Fruit fly (Drosophila melanogaster) whole organism, embryonic: ENCODE results near the gene TrpRS.

ENCODE experiments used
- Asciz ChIP-seq: fragments of 200-800 bp; sonication (Bioruptor generic); optimal IDR thresholded peaks from 2 replicates; lab custom pipeline; 2017; ENCODE audit warnings: missing biosample characterization, mild to moderate bottlenecking, missing genetic modification characterization, missing genetic modification reagents
- Atf-2 ChIP-seq: fragments of 200-800 bp; sonication (Bioruptor generic); optimal IDR thresholded peaks from 2 replicates; lab custom pipeline; 2016; ENCODE audit warnings: missing biosample characterization, missing genetic modification characterization
- CG10366 ChIP-seq: fragments of 200-800 bp; sonication (Bioruptor generic); IDR thresholded peaks from 2 replicates; pipeline ENCODE4 v1.3.6; 2022; ENCODE audit warnings: missing biosample characterization, missing genetic modification characterization
- CG10462 ChIP-seq: fragments of 200-800 bp; sonication (Bioruptor generic); optimal IDR thresholded peaks from 2 replicates; lab custom pipeline; 2016; ENCODE audit warnings: missing biosample characterization, missing genetic modification characterization
- CG10543 ChIP-seq: fragments of 200-800 bp; sonication (Bioruptor generic); optimal IDR thresholded peaks from 3 replicates; lab custom pipeline; 2017; ENCODE audit warnings: missing biosample characterization, mild to moderate bottlenecking, missing genetic modification characterization, moderate library complexity
- CG11085 ChIP-seq: fragments of 200-800 bp; sonication (Bioruptor generic); IDR thresholded peaks from 2 replicates; pipeline ENCODE4 v1.3.6; 2022; ENCODE audit warnings: missing biosample characterization, missing genetic modification characterization
- CG12219 ChIP-seq: fragments of 200-800 bp; sonication (Bioruptor generic); optimal IDR thresholded peaks from 3 replicates; lab custom pipeline; 2018; ENCODE audit warnings: missing biosample characterization, mild to moderate bottlenecking, missing genetic modification characterization
- CG12744 ChIP-seq: fragments of 200-800 bp; sonication (Bioruptor generic); optimal IDR thresholded peaks from 2 replicates; lab custom pipeline; 2016; ENCODE audit warnings: missing biosample characterization, missing genetic modification characterization
- CG12769 ChIP-seq: fragments of 200-800 bp; sonication (Bioruptor generic); optimal IDR thresholded peaks from 2 replicates; lab custom pipeline; 2019; ENCODE audit warnings: missing biosample characterization, mild to moderate bottlenecking, missing genetic modification characterization, moderate library complexity
- CG14667 ChIP-seq: fragments of 200-800 bp; sonication (Bioruptor generic); IDR thresholded peaks from 2 replicates; pipeline ENCODE4 v1.3.6; 2022; ENCODE audit warnings: missing biosample characterization, missing genetic modification characterization
- CG15514 ChIP-seq: fragments of 200-800 bp; sonication (Bioruptor generic); optimal IDR thresholded peaks from 3 replicates; lab custom pipeline; 2017; ENCODE audit warnings: missing biosample characterization, missing genetic modification characterization, mild to moderate bottlenecking, moderate library complexity, missing genetic modification reagents
- CG16863 ChIP-seq: fragments of 200-800 bp; sonication (Bioruptor generic); optimal IDR thresholded peaks from 3 replicates; lab custom pipeline; 2016; ENCODE audit warnings: missing biosample characterization, missing genetic modification characterization
- CG2712 ChIP-seq: fragments of 200-800 bp; optimal IDR thresholded peaks from 3 replicates; lab custom pipeline; 2019; ENCODE audit warnings: missing biosample characterization, mild to moderate bottlenecking, missing genetic modification characterization, moderate library complexity
- CG3407 ChIP-seq: fragments of 200-800 bp; sonication (Bioruptor generic); optimal IDR thresholded peaks from 2 replicates; lab custom pipeline; 2018; ENCODE audit warnings: missing biosample characterization, mild to moderate bottlenecking, missing genetic modification characterization
- CG3726 ChIP-seq: fragments of 200-800 bp; sonication (Bioruptor generic); IDR thresholded peaks from 3 replicates; pipeline ENCODE4, ENCODE4 v1.3.6; 2022; ENCODE audit warnings: missing biosample characterization, missing genetic modification characterization
- CG4360 ChIP-seq: fragments of 200-800 bp; sonication (Bioruptor generic); IDR thresholded peaks from 2 replicates; pipeline ENCODE4 v1.3.6; 2022; ENCODE audit warnings: missing biosample characterization, missing genetic modification characterization
- CG4820 ChIP-seq: fragments of 200-800 bp; sonication (Bioruptor generic); optimal IDR thresholded peaks from 3 replicates; lab custom pipeline; 2016; ENCODE audit warnings: missing biosample characterization, missing genetic modification characterization
- CG5245 ChIP-seq: fragments of 200-800 bp; sonication (Bioruptor generic); optimal IDR thresholded peaks from 3 replicates; lab custom pipeline; 2016; ENCODE audit warnings: missing biosample characterization, missing genetic modification characterization
- CG6254 ChIP-seq: fragments of 200-800 bp; sonication (Bioruptor generic); optimal IDR thresholded peaks from 3 replicates; lab custom pipeline; 2017; ENCODE audit warnings: mild to moderate bottlenecking, missing biosample characterization, missing genetic modification reagents, missing genetic modification characterization
- CG6765 ChIP-seq: fragments of 200-800 bp; sonication (Bioruptor generic); optimal IDR thresholded peaks from 3 replicates; lab custom pipeline; 2017; ENCODE audit warnings: missing biosample characterization, mild to moderate bottlenecking, missing genetic modification characterization
- CG8388 ChIP-seq: fragments of 200-800 bp; sonication (Bioruptor generic); optimal IDR thresholded peaks from 2 replicates; lab custom pipeline; 2019; ENCODE audit warnings: missing biosample characterization, mild to moderate bottlenecking, missing genetic modification characterization, moderate library complexity
- CG8765 ChIP-seq: fragments of 200-800 bp; sonication (Bioruptor generic); IDR thresholded peaks from 2 replicates; pipeline ENCODE4 v1.3.6; 2022; ENCODE audit warnings: missing biosample characterization, missing genetic modification characterization
- CG9932 ChIP-seq: fragments of 200-800 bp; sonication (Bioruptor generic); IDR thresholded peaks from 2 replicates; pipeline ENCODE4 v1.3.6; 2022; ENCODE audit warnings: missing biosample characterization, missing genetic modification characterization
- Dad ChIP-seq: fragments of 200-800 bp; sonication (Bioruptor generic); optimal IDR thresholded peaks from 3 replicates; lab custom pipeline; 2016; ENCODE audit warnings: missing biosample characterization, missing genetic modification characterization
- Dll ChIP-seq: fragments of 200-800 bp; sonication (Bioruptor generic); IDR thresholded peaks from 4 replicates; pipeline ENCODE4 v1.3.6; 2022; ENCODE audit warnings: missing biosample characterization, missing genetic modification characterization; ENCODE audit not compliant: partially characterized antibody
- E2f2 ChIP-seq: fragments of 200-800 bp; sonication (Bioruptor generic); IDR thresholded peaks from 2 replicates; pipeline ENCODE4 v1.3.6; 2022; ENCODE audit warnings: missing biosample characterization, missing genetic modification characterization
- Hmx ChIP-seq: fragments of 200-800 bp; sonication (Bioruptor generic); optimal IDR thresholded peaks from 2 replicates; lab custom pipeline; 2016; ENCODE audit warnings: missing biosample characterization, missing genetic modification characterization
- Xrp1 ChIP-seq: fragments of 200-800 bp; sonication (Bioruptor generic); IDR thresholded peaks from 2 replicates; pipeline ENCODE4 v1.3.6; 2022; ENCODE audit warnings: missing biosample characterization, missing genetic modification characterization
- aop ChIP-seq: fragments of 200-800 bp; sonication (Bioruptor generic); IDR thresholded peaks from 2 replicates; pipeline ENCODE4 v1.3.6; 2022; ENCODE audit warnings: missing biosample characterization, missing genetic modification characterization
- bab2 ChIP-seq: fragments of 200-800 bp; sonication (Bioruptor generic); optimal IDR thresholded peaks from 2 replicates; lab custom pipeline; 2016; ENCODE audit warnings: missing biosample characterization, missing genetic modification characterization
- btn ChIP-seq: fragments of 200-800 bp; sonication (Bioruptor generic); optimal IDR thresholded peaks from 2 replicates; lab custom pipeline; 2016; ENCODE audit warnings: missing biosample characterization, missing genetic modification characterization
- cg ChIP-seq: fragments of 200-800 bp; sonication (Bioruptor generic); optimal IDR thresholded peaks from 3 replicates; lab custom pipeline; 2019; ENCODE audit warnings: missing biosample characterization, mild to moderate bottlenecking, missing genetic modification characterization, moderate library complexity
- chinmo ChIP-seq: fragments of 200-800 bp; sonication (Bioruptor generic); IDR thresholded peaks from 4 replicates; pipeline ENCODE4 v1.3.6; 2022; ENCODE audit warnings: missing biosample characterization, missing genetic modification characterization; ENCODE audit not compliant: partially characterized antibody
- chm ChIP-seq: fragments of 200-800 bp; sonication (Bioruptor generic); IDR thresholded peaks from 2 replicates; pipeline ENCODE4 v1.3.6; 2022; ENCODE audit warnings: missing biosample characterization, missing genetic modification characterization
- crc ChIP-seq: fragments of 200-800 bp; sonication (Bioruptor generic); optimal IDR thresholded peaks from 2 replicates; lab custom pipeline; 2016; ENCODE audit warnings: missing biosample characterization, missing genetic modification characterization
- cwo ChIP-seq: fragments of 200-800 bp; sonication (Bioruptor generic); optimal IDR thresholded peaks from 3 replicates; lab custom pipeline; 2017; ENCODE audit warnings: missing biosample characterization, missing genetic modification characterization, mild to moderate bottlenecking, moderate library complexity, missing genetic modification reagents
- dimm ChIP-seq: fragments of 200-800 bp; sonication (Bioruptor generic); IDR thresholded peaks from 2 replicates; pipeline ENCODE4 v1.3.6; 2022; ENCODE audit warnings: missing biosample characterization, missing genetic modification characterization
- ewg ChIP-seq: fragments of 200-800 bp; sonication (Bioruptor generic); optimal IDR thresholded peaks from 3 replicates; lab custom pipeline; 2017; ENCODE audit warnings: mild to moderate bottlenecking, missing biosample characterization, missing genetic modification reagents, missing genetic modification characterization
- fru ChIP-seq: fragments of >200 bp; optimal IDR thresholded peaks from 2 replicates; lab custom pipeline; 2017
- gcm ChIP-seq: fragments of 200-800 bp; sonication (Bioruptor generic); optimal IDR thresholded peaks from 2 replicates; lab custom pipeline; 2019; ENCODE audit warnings: missing biosample characterization, mild to moderate bottlenecking, missing genetic modification characterization, moderate library complexity
- gsb ChIP-seq: fragments of 200-800 bp; sonication (Bioruptor generic); IDR thresholded peaks from 2 replicates; pipeline ENCODE4 v1.3.6; 2022; ENCODE audit warnings: missing biosample characterization, missing genetic modification characterization
- gsb-n ChIP-seq: fragments of 200-800 bp; sonication (Bioruptor generic); optimal IDR thresholded peaks from 3 replicates; lab custom pipeline; 2018; ENCODE audit warnings: missing biosample characterization, mild to moderate bottlenecking, missing genetic modification characterization
- hb ChIP-seq: fragments of 200-800 bp; sonication (Bioruptor generic); IDR thresholded peaks from 3 replicates; pipeline ENCODE4 v1.3.6; 2022; ENCODE audit warnings: missing biosample characterization, missing genetic modification characterization; ENCODE audit not compliant: partially characterized antibody
- hth ChIP-seq: fragments of >200 bp; optimal IDR thresholded peaks from 2 replicates; lab custom pipeline; 2017; ENCODE audit warnings: inconsistent platforms
- luna ChIP-seq: fragments of 200-800 bp; sonication (Bioruptor generic); optimal IDR thresholded peaks from 2 replicates; lab custom pipeline; 2016; ENCODE audit warnings: missing biosample characterization, missing genetic modification characterization
- onecut ChIP-seq: fragments of 200-800 bp; sonication (Bioruptor generic); IDR thresholded peaks from 2 replicates; pipeline ENCODE4 v1.3.6; 2022; ENCODE audit warnings: missing biosample characterization, missing genetic modification characterization
- sd ChIP-seq: fragments of 200-800 bp; sonication (Bioruptor generic); optimal IDR thresholded peaks from 3 replicates; lab custom pipeline; 2018; ENCODE audit warnings: missing biosample characterization, mild to moderate bottlenecking, missing genetic modification characterization, moderate library complexity
- sim ChIP-seq: fragments of 200-800 bp; sonication (Bioruptor generic); IDR thresholded peaks from 2 replicates; pipeline ENCODE4 v1.3.6; 2022; ENCODE audit warnings: missing biosample characterization, missing genetic modification characterization
- so ChIP-seq: fragments of 200-800 bp; sonication (Bioruptor generic); IDR thresholded peaks from 3 replicates; pipeline ENCODE4 v1.3.6; 2022; ENCODE audit warnings: missing biosample characterization, missing genetic modification characterization
- tio ChIP-seq: fragments of 200-800 bp; sonication (Bioruptor generic); optimal IDR thresholded peaks from 2 replicates; lab custom pipeline; 2017; ENCODE audit warnings: missing biosample characterization, missing genetic modification characterization, inconsistent platforms
- unc-4 ChIP-seq: fragments of 200-800 bp; sonication (Bioruptor generic); IDR thresholded peaks from 2 replicates; pipeline ENCODE4 v1.3.6; 2022; ENCODE audit warnings: missing biosample characterization, missing genetic modification characterization; ENCODE audit not compliant: partially characterized antibody
- z ChIP-seq: fragments of 200-800 bp; sonication (Bioruptor generic); IDR thresholded peaks from 3 replicates; pipeline ENCODE4 v1.3.6; 2022; ENCODE audit warnings: missing biosample characterization, missing genetic modification characterization

TrpRS gene

dm6 chr3R:9260421-9260973 is 6.2 kb downstream of the TrpRS start, which contains the start of gene ATP6AP2 (continued):
- TF ChIP-seq CG12219 (GFP tag; lab: Kevin White, UChicago) (no peak), CG10462 (GFP tag; lab: Kevin White, UChicago) (no peak), hth (lab: Kevin White, UChicago) (no peak), CG8388 (GFP tag; lab: Kevin White, UChicago) (no peak), CG15514 (GFP tag; lab: Kevin White, UChicago) (peak; percentile 59), CG16863 (no peak), CG3407 (GFP tag; lab: Kevin White, UChicago) (peak; percentile 22), gsb (no peak), chinmo (GFP tag; lab: Robert Waterston, UW) (0 out of 4 replicates have a peak, but pooled peaks have one; percentile 55), sim (GFP tag; lab: Robert Waterston, UW) (no peak), Dad (GFP tag; lab: Kevin White, UChicago) (peak; percentile 10), CG9932 (GFP tag; lab: Robert Waterston, UW) (peak; percentile 84), btn (GFP tag; lab: Kevin White, UChicago) (no peak), aop (GFP tag; lab: Robert Waterston, UW) (no peak), CG3726 (GFP tag; lab: Robert Waterston, UW) (no peak), Atf-2 (GFP tag; lab: Kevin White, UChicago) (no peak), ewg (peak; percentile 52), Asciz (no peak), CG11085 (GFP tag; lab: Robert Waterston, UW) (no peak), CG14667 (GFP tag; lab: Robert Waterston, UW) (no peak), unc-4 (GFP tag; lab: Robert Waterston, UW) (peak; percentile 78), tio (no peak), z (GFP tag; lab: Robert Waterston, UW) (no peak), CG10543 (peak; percentile 67), CG12744 (GFP tag; lab: Kevin White, UChicago) (no peak), luna (GFP tag; lab: Kevin White, UChicago) (no peak), bab2 (GFP tag; lab: Kevin White, UChicago) (no peak), CG5245 (GFP tag; lab: Kevin White, UChicago) (peak; percentile 6), dimm (no peak), CG4360 (GFP tag; lab: Robert Waterston, UW) (no peak), fru (lab: Kevin White, UChicago) (no peak), gcm (peak; percentile 13), hb (peak; percentile 72), chm (GFP tag; lab: Robert Waterston, UW) (no peak), E2f2 (GFP tag; lab: Robert Waterston, UW) (peak; percentile 39; the same call in 1 of the 2 replicates), so (no peak), CG12769 (tag; lab: Kevin White, UChicago) (no peak), onecut (peak; percentile 51), CG2712 (tag; lab: Kevin White, UChicago) (peak; percentile 79), sd (tag; lab: Kevin White, UChicago) (no peak), CG6254 (no peak), crc (no peak), CG8765 (GFP tag; lab: Robert Waterston, UW) (no peak), gsb-n (tag; lab: Kevin White, UChicago) (no peak), Xrp1 (GFP tag; lab: Robert Waterston, UW) (no peak), cwo (GFP tag; lab: Kevin White, UChicago) (peak; percentile 19), cg (GFP tag; lab: Kevin White, UChicago) (no peak), CG6765 (peak; percentile 60), Hmx (GFP tag; lab: Kevin White, UChicago) (no peak), CG10366 (GFP tag; lab: Robert Waterston, UW) (peak; percentile 35; the same call in 1 of the 2 replicates), CG4820 (GFP tag; lab: Kevin White, UChicago) (peak; percentile 27), Dll (peak; percentile 78; the same call in 3 of the 4 replicates)
